Worm (Caenorhabditis elegans) whole organism, L1 larva: ENCODE data around the gene ncx-2.

Experiments
- C16A3.4 ChIP-seq: fragments of 150-350 bp; optimal IDR thresholded peaks from 2 replicates; lab custom pipeline; 2014; ENCODE audit warnings: missing biosample characterization, missing genetic modification characterization
- blmp-1 ChIP-seq: fragments of 150-350 bp; optimal IDR thresholded peaks from 2 replicates; lab custom pipeline; 2014; ENCODE audit warnings: missing biosample characterization, missing genetic modification characterization
- efl-1 ChIP-seq, 4 experiments: fragments of 150-350 bp; optimal IDR thresholded peaks in 3 of 4; peaks in 1 of 4; 1 replicate in 1 of 4; 2 replicates in 3 of 4; lab custom pipeline; 2014; ENCODE audit warnings: missing biosample characterization in 2 of 4, missing genetic modification characterization in 2 of 4, missing genetic modification reagents in 2 of 4
- grh-1 ChIP-seq: fragments of 200-800 bp; sonication (Bioruptor generic); IDR thresholded peaks from 2 replicates; pipeline ENCODE4 v1.3.6; 2022; ENCODE audit warnings: missing genetic modification reagents, missing genetic modification characterization, missing compliant biosample characterization
- lsy-2 ChIP-seq, 2 experiments: fragments of 150-350 bp; optimal IDR thresholded peaks; 2 replicates each; lab custom pipeline; 2014; ENCODE audit warnings: missing biosample characterization in 2 of 2, missing genetic modification characterization in 2 of 2
- mdl-1 ChIP-seq, 2 experiments: fragments of 150-350 bp; optimal IDR thresholded peaks; 2 replicates each; lab custom pipeline; 2014 to 2017; ENCODE audit warnings: missing biosample characterization in 2 of 2, missing genetic modification characterization in 2 of 2, inconsistent platforms in 1 of 2
- mef-2 ChIP-seq: fragments of 150-350 bp; optimal IDR thresholded peaks from 2 replicates; lab custom pipeline; 2014; ENCODE audit warnings: missing biosample characterization, missing genetic modification characterization
- nhr-237 ChIP-seq: fragments of 150-350 bp; optimal IDR thresholded peaks from 2 replicates; lab custom pipeline; 2014; ENCODE audit warnings: missing biosample characterization, missing genetic modification characterization
- pag-3 ChIP-seq: sonication (generic microtip); optimal IDR thresholded peaks from 2 replicates; lab custom pipeline; 2017; ENCODE audit warnings: missing genetic modification characterization, mild to moderate bottlenecking, missing compliant biosample characterization, antibody characterized with exemption, borderline replicate concordance; ENCODE audit not compliant: insufficient read depth
- pqm-1 ChIP-seq: sonication (generic microtip); optimal IDR thresholded peaks from 3 replicates; lab custom pipeline; 2017; ENCODE audit warnings: missing biosample characterization, missing genetic modification characterization
- rnt-1 ChIP-seq: sonication (generic microtip); optimal IDR thresholded peaks from 2 replicates; lab custom pipeline; 2016; ENCODE audit warnings: mild to moderate bottlenecking, missing genetic modification characterization, moderate library complexity, missing compliant biosample characterization
- snpc-4 ChIP-seq: fragments of 150-350 bp; optimal IDR thresholded peaks from 2 replicates; lab custom pipeline; 2014; ENCODE audit warnings: missing biosample characterization, missing genetic modification characterization
- tbx-2 ChIP-seq: sonication (generic microtip); optimal IDR thresholded peaks from 2 replicates; lab custom pipeline; 2016; ENCODE audit warnings: missing genetic modification characterization, missing compliant biosample characterization
- zag-1 ChIP-seq: fragments of 150-350 bp; optimal IDR thresholded peaks from 2 replicates; lab custom pipeline; 2014; ENCODE audit warnings: missing biosample characterization, missing genetic modification characterization

ce11 chrV:5272034-5272433 lies 31.5 kb upstream of the ncx-2 start:
- TF ChIP-seq mef-2 (tag; lab: Kevin White, UChicago) (no peak), lsy-2 (tag; optimal IDR thresholded peaks at IDR 0.05; lab: Kevin White, UChicago) (no peak), grh-1 (GFP tag; lab: Robert Waterston, UW) (no peak), blmp-1 (tag; lab: Kevin White, UChicago) (no peak), pqm-1 (tag; lab: Kevin White, UChicago) (no peak), tbx-2 (tag; lab: Kevin White, UChicago) (no peak), efl-1 (optimal IDR thresholded peaks at IDR 0.05; lab: Kevin White, UChicago) (no peak), efl-1 (GFP tag; optimal IDR thresholded peaks at IDR 0.05 in 1 of 2; lab: Kevin White, UChicago) (no peak), mdl-1 (tag; optimal IDR thresholded peaks at IDR 0.05; lab: Kevin White, UChicago) (no peak), snpc-4 (tag; lab: Kevin White, UChicago) (no peak), zag-1 (tag; lab: Kevin White, UChicago) (no peak), nhr-237 (no peak), rnt-1 (tag; lab: Kevin White, UChicago) (no peak), C16A3.4 (tag; lab: Kevin White, UChicago) (no peak), pag-3 (no peak)
